Fruit fly (Drosophila melanogaster) whole organism, embryonic: ENCODE measurements around the gene CG13026.
A peak's percentile ranks its signal among the peaks of the same experiment; 100 is the strongest.

Source experiments
- ATbp ChIP-seq: fragments of 200-800 bp; sonication (Bioruptor generic); optimal IDR thresholded peaks from 2 replicates; lab custom pipeline; 2017; ENCODE audit warnings: missing biosample characterization, mild to moderate bottlenecking, missing genetic modification characterization, missing genetic modification reagents
- CG14860 ChIP-seq: fragments of 200-800 bp; sonication (Bioruptor generic); IDR thresholded peaks from 3 replicates; pipeline ENCODE4 v1.3.6; 2022; ENCODE audit warnings: missing biosample characterization, missing genetic modification characterization; ENCODE audit not compliant: partially characterized antibody
- CG32772 ChIP-seq: fragments of 200-800 bp; sonication (Bioruptor generic); IDR thresholded peaks from 2 replicates; pipeline ENCODE4 v1.3.6; 2022; ENCODE audit warnings: missing biosample characterization, missing genetic modification characterization
- MTF-1 ChIP-seq: fragments of 200-800 bp; sonication (Bioruptor generic); optimal IDR thresholded peaks from 2 replicates; lab custom pipeline; 2018; ENCODE audit warnings: missing biosample characterization, mild to moderate bottlenecking, missing genetic modification characterization, borderline replicate concordance
- Med ChIP-seq: fragments of 200-800 bp; sonication (Bioruptor generic); peaks from one replicate; lab custom pipeline; 2016; ENCODE audit warnings: missing biosample characterization, missing genetic modification characterization, mild to moderate bottlenecking, inconsistent platforms, moderate library complexity
- Xrp1 ChIP-seq: fragments of 200-800 bp; sonication (Bioruptor generic); IDR thresholded peaks from 2 replicates; pipeline ENCODE4 v1.3.6; 2022; ENCODE audit warnings: missing biosample characterization, missing genetic modification characterization
- gro ChIP-seq: fragments of 200-800 bp; sonication (Bioruptor generic); optimal IDR thresholded peaks from 2 replicates; lab custom pipeline; 2016; ENCODE audit warnings: missing biosample characterization, missing genetic modification characterization
- rib ChIP-seq: fragments of 200-800 bp; sonication (Bioruptor generic); IDR thresholded peaks from 2 replicates; pipeline ENCODE4 v1.3.6; 2022; ENCODE audit warnings: missing biosample characterization, missing genetic modification characterization
- vnd ChIP-seq: fragments of 200-800 bp; sonication (Bioruptor generic); IDR thresholded peaks from 3 replicates; pipeline ENCODE4 v1.3.6; 2022; ENCODE audit warnings: missing biosample characterization, missing genetic modification characterization; ENCODE audit not compliant: partially characterized antibody

dm6 chr3L:16765647-16766628, 40.0 kb upstream of the CG13026 start, which contains the start of gene Nrt:
- TF ChIP-seq MTF-1 (no peak), CG14860 (GFP tag; lab: Robert Waterston, UW) (peak; percentile 22; the same call in 1 of the 3 replicates), CG32772 (GFP tag; lab: Robert Waterston, UW) (peak; percentile 49; the same call in 1 of the 2 replicates), rib (GFP tag; lab: Robert Waterston, UW) (0 out of 2 replicates have a peak, but pooled peaks have one; percentile 23), vnd (GFP tag; lab: Robert Waterston, UW) (no peak), ATbp (GFP tag; lab: Kevin White, UChicago) (peak; percentile 65), Xrp1 (GFP tag; lab: Robert Waterston, UW) (peak; percentile 80), gro (GFP tag; lab: Kevin White, UChicago) (no peak), Med (GFP tag; lab: Kevin White, UChicago) (peak; percentile 93)
